Fruit fly (Drosophila melanogaster): Measurements from ENCODE around the gene CG3982.

Gene CG3982

dm6 chr3L:9400697-9401353 lies 16.4 kb downstream of the CG3982 start (continued):
- no peak for TF ChIP-seq CG17568 (GFP tag; optimal IDR thresholded peaks at IDR 0.05)
- no peak for TF ChIP-seq sisA (GFP tag; IDR thresholded peaks at IDR 0.05)
- TF ChIP-seq CG18011 (GFP tag; optimal IDR thresholded peaks at IDR 0.05): no peak
- no peak for TF ChIP-seq CG11247 (GFP tag; IDR thresholded peaks at IDR 0.05)
- TF ChIP-seq CG7372 (GFP tag; IDR thresholded peaks at IDR 0.05): no peak
- no peak for TF ChIP-seq nmo (GFP tag; optimal IDR thresholded peaks at IDR 0.05)
- TF ChIP-seq Antp (GFP tag; optimal IDR thresholded peaks at IDR 0.05): no peak

dm6 chr3L:9399855-9400254 lies 17.3 kb downstream of the CG3982 start:
- 0 out of 2 replicates have a peak, but pooled peaks have one; percentile 9 for TF ChIP-seq bbx (GFP tag; IDR thresholded peaks at IDR 0.05; ENCODE audit: partially characterized antibody)
- TF ChIP-seq Atf6 (GFP tag; IDR thresholded peaks at IDR 0.05): 0 out of 2 replicates have a peak, but pooled peaks have one; percentile 30
- TF ChIP-seq CG7786 (GFP tag; optimal IDR thresholded peaks at IDR 0.05): no peak

DNA sequence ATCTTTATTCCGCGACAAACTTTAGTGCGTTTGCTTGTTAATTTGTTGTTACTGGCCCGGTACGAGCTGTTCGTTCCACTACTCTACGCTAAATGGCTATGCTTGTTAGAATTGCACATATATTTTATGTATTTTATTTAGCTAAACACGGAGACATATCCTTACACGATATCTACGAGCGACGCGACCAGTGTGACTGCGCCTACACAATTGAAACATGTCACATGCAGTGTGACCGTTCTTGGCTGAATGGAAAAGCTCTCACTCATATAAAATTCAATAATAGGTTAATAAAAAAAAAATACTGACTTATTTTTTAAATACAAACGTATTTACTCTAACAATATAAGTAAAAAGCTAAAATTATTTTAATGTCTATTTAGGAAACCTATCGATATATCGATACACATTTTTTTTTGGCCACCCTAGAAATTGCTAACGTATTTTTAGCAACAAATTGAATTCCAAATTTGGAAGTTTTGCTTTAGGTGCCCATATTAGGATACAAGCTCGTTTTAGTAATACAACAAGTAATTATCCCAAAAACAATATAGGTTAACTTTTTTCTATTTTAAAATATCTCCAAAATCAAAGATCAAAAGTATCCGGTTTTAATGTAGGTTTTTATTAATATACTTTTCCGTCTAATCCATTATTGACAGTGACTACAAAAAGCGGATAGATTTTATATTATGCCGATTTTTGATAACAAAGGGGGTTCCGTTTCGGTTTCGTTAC lies 18.0 kb downstream of the CG3982 start, which contains the start of gene CG4080:
CG4080 (minus strand) TSS at position 215 of the 738 bp plus-strand sequence.
- TF ChIP-seq sens-2 (GFP tag; IDR thresholded peaks at IDR 0.05): no peak
- TF ChIP-seq Trl (optimal IDR thresholded peaks at IDR 0.05): no peak
- TF ChIP-seq Trl (GFP tag; optimal IDR thresholded peaks at IDR 0.05): no peak
- peak; percentile 27; the same call in 1 of the 3 replicates for TF ChIP-seq otp (GFP tag; IDR thresholded peaks at IDR 0.05)
- TF ChIP-seq lola (GFP tag; optimal IDR thresholded peaks at IDR 0.05): peak in 1 of 3 experiments; percentile 25
- TF ChIP-seq CG6791 (GFP tag; IDR thresholded peaks at IDR 0.05; ENCODE audit: partially characterized antibody): peak; percentile 65; the same call in 1 of the 3 replicates
- peak; percentile 73 for TF ChIP-seq HLH4C (GFP tag; IDR thresholded peaks at IDR 0.05; ENCODE audit: partially characterized antibody)
- TF ChIP-seq tap (tag; optimal IDR thresholded peaks at IDR 0.05): no peak
- TF ChIP-seq CG12391 (tag; optimal IDR thresholded peaks at IDR 0.05): peak; percentile 84
- TF ChIP-seq CG9215 (GFP tag; IDR thresholded peaks at IDR 0.05): no peak
- TF ChIP-seq Neu2 (GFP tag; optimal IDR thresholded peaks at IDR 0.05; ENCODE audit: borderline replicate concordance): no peak
- TF ChIP-seq CG10321 (GFP tag; IDR thresholded peaks at IDR 0.05): no peak
- peak; percentile 40 for TF ChIP-seq gsb-n (tag; optimal IDR thresholded peaks at IDR 0.05)
- TF ChIP-seq CG8089 (GFP tag; optimal IDR thresholded peaks at IDR 0.05): no peak
- TF ChIP-seq gsb (GFP tag; IDR thresholded peaks at IDR 0.05): no peak
- TF ChIP-seq Dek (tag; optimal IDR thresholded peaks at IDR 0.05): peak; percentile 17
- no peak for TF ChIP-seq da (GFP tag; optimal IDR thresholded peaks at IDR 0.05)
- TF ChIP-seq CG17359 (tag; optimal IDR thresholded peaks at IDR 0.05): no peak
- TF ChIP-seq CG1647 (GFP tag; optimal IDR thresholded peaks at IDR 0.05): no peak
- no peak for TF ChIP-seq CG16863 (GFP tag; optimal IDR thresholded peaks at IDR 0.05)
- no peak for TF ChIP-seq HLHmδ (GFP tag; optimal IDR thresholded peaks at IDR 0.05)
- no peak for TF ChIP-seq CG2202 (tag; optimal IDR thresholded peaks at IDR 0.05)
- TF ChIP-seq CG8924 (tag; optimal IDR thresholded peaks at IDR 0.05): peak; percentile 84
- no peak for TF ChIP-seq wdn (GFP tag; IDR thresholded peaks at IDR 0.05)
- no peak for TF ChIP-seq CG16779 (GFP tag; IDR thresholded peaks at IDR 0.05)
- no peak for TF ChIP-seq CkIIα-i1 (GFP tag; IDR thresholded peaks at IDR 0.05)
- TF ChIP-seq phol (tag; optimal IDR thresholded peaks at IDR 0.05): peak; percentile 55
- peak; percentile 89 for TF ChIP-seq CG2116 (GFP tag; optimal IDR thresholded peaks at IDR 0.05)
- no peak for TF ChIP-seq CG11560 (tag; IDR thresholded peaks at IDR 0.05)
- TF ChIP-seq dpn (GFP tag; optimal IDR thresholded peaks at IDR 0.05): no peak
- TF ChIP-seq Nf-YA (GFP tag; IDR thresholded peaks at IDR 0.05): no peak
- TF ChIP-seq CG32532 (GFP tag; IDR thresholded peaks at IDR 0.05): 0 out of 2 replicates have a peak, but pooled peaks have one; percentile 7
- TF ChIP-seq Taf1 (GFP tag; IDR thresholded peaks at IDR 0.05): no peak
- peak; percentile 61 for TF ChIP-seq B-H2 (GFP tag; optimal IDR thresholded peaks at IDR 0.05)
- TF ChIP-seq CG3065 (GFP tag; optimal IDR thresholded peaks at IDR 0.05): no peak
- TF ChIP-seq E2f2 (GFP tag; IDR thresholded peaks at IDR 0.05): peak; percentile 29; the same call in 1 of the 2 replicates

Measured in whole organism, embryonic.